Worm (Caenorhabditis elegans): ENCODE measurements around the gene T21D12.12.

DNA sequence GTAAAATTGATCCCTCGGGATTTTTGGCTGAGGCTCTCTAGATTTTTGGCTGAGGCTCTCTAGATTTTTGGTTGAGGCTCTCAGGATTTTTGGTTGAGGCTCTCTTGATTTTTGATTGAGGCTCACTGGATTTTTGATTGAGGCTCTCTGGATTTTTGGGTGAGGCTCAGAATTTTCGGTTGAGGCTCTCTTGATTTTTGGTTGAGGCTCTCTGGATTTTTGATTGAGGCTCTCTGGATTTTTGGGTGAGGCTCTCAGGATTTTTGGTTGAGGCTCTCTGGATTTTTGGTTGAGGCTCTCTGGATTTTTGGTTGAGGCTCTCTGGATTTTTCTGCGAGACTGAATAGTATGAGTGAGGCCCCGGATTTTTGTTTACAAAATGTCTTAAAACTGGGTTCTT lies 30.1 kb upstream of the T21D12.12 start:
- TF ChIP-seq cebp-2 (GFP tag; IDR thresholded peaks at IDR 0.05): no peak
- no peak for TF ChIP-seq pha-4 (tag; optimal IDR thresholded peaks at IDR 0.05)
- TF ChIP-seq Y53F4B.3 (GFP tag; IDR thresholded peaks at IDR 0.05): no peak
